Worm (Caenorhabditis elegans) whole organism, early embryonic: ENCODE results near the gene rpl-42.

Experiments
- aly-1 ChIP-seq: sonication (generic microtip); optimal IDR thresholded peaks from 2 replicates; lab custom pipeline; 2016; ENCODE audit warnings: missing genetic modification characterization, missing compliant biosample characterization
- ama-1 ChIP-seq: fragments of 150-350 bp; optimal IDR thresholded peaks from 2 replicates; lab custom pipeline; 2014
- hmbx-1 ChIP-seq: sonication (generic microtip); optimal IDR thresholded peaks from 2 replicates; lab custom pipeline; 2016; ENCODE audit warnings: mild to moderate bottlenecking, missing genetic modification characterization, missing compliant biosample characterization
- hnd-1 ChIP-seq: sonication (generic microtip); optimal IDR thresholded peaks from 2 replicates; lab custom pipeline; 2016; ENCODE audit warnings: missing genetic modification characterization, missing compliant biosample characterization

DNA sequence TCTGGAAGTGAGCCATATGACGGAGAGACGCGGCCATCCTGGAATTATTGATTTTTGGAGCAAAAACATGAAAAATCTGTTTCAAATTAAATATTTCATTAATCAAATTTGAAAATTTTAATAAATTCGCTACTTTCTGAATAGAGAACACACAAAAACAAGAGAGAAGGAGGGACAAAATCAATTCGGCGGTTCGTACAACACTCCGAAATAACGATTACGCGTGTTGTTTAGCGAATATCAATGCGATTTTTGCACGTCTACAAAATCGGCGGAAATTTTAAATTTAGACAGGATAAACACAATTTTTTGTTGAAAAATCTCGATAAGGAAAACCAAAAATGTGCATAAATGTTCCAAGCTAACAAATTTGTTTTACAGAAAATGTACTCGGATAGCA lies 42.6 kb upstream of the rpl-42 start, which contains the start of the genes sdhd-1 and ilkp-1:
- TF ChIP-seq ama-1 (lab: Kevin White, UChicago) (no peak), hnd-1 (tag; lab: Kevin White, UChicago) (no peak), hmbx-1 (no peak), aly-1 (tag; lab: Kevin White, UChicago) (no peak)
